Worm (Caenorhabditis elegans) whole organism, midembryonic: ENCODE measurements around the gene nhr-10.

Experiments used
- cog-1 ChIP-seq: sonication (generic microtip); optimal IDR thresholded peaks from 2 replicates; lab custom pipeline; 2016; ENCODE audit warnings: missing genetic modification characterization, missing compliant biosample characterization
- tab-1 ChIP-seq: fragments of 200-800 bp; sonication (Bioruptor generic); IDR thresholded peaks from 2 replicates; pipeline ENCODE4 v1.3.6; 2022; ENCODE audit warnings: missing genetic modification characterization, missing compliant biosample characterization
- ztf-23 ChIP-seq: fragments of 200-800 bp; sonication (Bioruptor generic); IDR thresholded peaks from 2 replicates; pipeline ENCODE4 v1.3.6; 2022; ENCODE audit warnings: missing genetic modification reagents, missing genetic modification characterization, missing compliant biosample characterization
- ztf-29 ChIP-seq: fragments of 200-800 bp; sonication (Bioruptor generic); IDR thresholded peaks from 2 replicates; pipeline ENCODE4 v1.3.6; 2022; ENCODE audit warnings: missing genetic modification reagents, missing genetic modification characterization, missing compliant biosample characterization

ce11 chrIII:7073801-7074386 lies 41.3 kb downstream of the nhr-10 start, which contains the start of gene ZK418.5:
- TF ChIP-seq ztf-29 (GFP tag; lab: Robert Waterston, UW) (no peak), cog-1 (tag; lab: Kevin White, UChicago) (no peak), ztf-23 (GFP tag; lab: Robert Waterston, UW) (no peak), tab-1 (GFP tag; lab: Robert Waterston, UW) (no peak)
